Worm (Caenorhabditis elegans) whole organism, L4/young adult: ENCODE results near the gene C14B1.12.

Experiments
- W03F9.2 ChIP-seq: fragments of 150-350 bp; optimal IDR thresholded peaks from 2 replicates; lab custom pipeline; 2014; ENCODE audit warnings: missing biosample characterization, missing genetic modification characterization
- dao-5 ChIP-seq: sonication (generic microtip); optimal IDR thresholded peaks from 2 replicates; lab custom pipeline; 2016; ENCODE audit warnings: missing genotype, missing genetic modification characterization, moderate library complexity, missing compliant biosample characterization
- him-1 ChIP-seq: sonication (generic microtip); optimal IDR thresholded peaks from 2 replicates; lab custom pipeline; 2016; ENCODE audit warnings: missing genotype, missing genetic modification reagents, missing genetic modification characterization, missing compliant biosample characterization

Gene C14B1.12

DNA sequence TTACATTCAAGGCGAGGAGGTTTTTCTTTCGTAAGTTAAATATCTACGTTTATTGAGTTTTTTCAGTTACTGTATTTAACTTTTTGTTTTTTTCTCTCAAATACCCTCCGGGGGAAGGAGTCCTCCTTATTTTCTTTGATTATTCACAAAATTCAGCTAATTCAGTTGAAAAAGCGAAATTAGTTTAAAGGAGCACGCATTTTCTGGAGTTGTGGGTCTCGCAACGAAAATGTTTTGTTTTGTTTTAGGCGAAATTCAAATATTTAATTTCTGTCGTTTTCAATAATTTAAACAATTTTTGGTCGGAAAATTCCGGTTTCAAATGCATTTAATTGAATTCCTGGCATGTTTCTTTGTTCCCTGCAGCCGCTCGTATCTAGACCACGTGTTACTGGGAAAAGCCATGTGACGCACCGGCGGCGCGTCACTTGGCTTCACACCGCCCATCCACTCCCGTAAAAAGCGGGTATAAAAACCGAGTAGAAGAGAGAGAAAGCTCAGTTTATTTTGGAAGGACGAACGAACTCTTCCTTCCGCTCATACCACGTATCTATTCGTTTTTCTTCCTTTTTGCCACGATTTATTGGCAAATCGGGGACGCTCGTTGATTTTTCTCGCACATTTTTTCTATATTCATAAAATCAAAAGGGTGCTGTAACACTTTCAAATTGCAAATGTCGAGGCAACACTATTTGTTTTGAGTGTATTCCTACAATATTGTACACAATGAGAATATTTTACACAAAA is 10.9 kb upstream of the C14B1.12 start:
- TF ChIP-seq him-1 (tag; lab: Kevin White, UChicago) (no peak), W03F9.2 (tag; lab: Kevin White, UChicago) (no peak), dao-5 (tag; lab: Kevin White, UChicago) (no peak)

DNA sequence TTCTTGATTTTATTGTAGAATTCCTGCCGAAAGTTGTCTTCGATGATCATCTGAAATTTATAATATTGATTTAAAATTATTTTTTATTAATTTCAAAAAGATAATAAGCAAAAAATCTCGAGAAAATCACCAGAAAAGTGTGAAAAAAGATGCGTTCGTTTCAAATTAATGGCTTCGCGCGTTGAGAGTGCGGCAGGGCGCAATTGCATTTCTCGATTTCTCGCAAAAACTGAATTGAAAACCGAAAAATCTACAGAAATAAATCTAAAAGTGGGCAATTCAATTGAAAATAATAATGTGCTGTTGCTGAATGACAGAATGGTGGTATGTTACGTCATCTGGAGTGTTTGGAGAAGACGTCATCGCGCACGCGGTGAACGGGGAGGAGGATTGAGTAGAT is 10.2 kb upstream of the C14B1.12 start, which contains the start of gene evl-18:
Gene evl-18 (minus strand): TSS at position 50 of the 400 bp plus-strand sequence.
- no peak for TF ChIP-seq him-1 (tag; lab: Kevin White, UChicago)

DNA sequence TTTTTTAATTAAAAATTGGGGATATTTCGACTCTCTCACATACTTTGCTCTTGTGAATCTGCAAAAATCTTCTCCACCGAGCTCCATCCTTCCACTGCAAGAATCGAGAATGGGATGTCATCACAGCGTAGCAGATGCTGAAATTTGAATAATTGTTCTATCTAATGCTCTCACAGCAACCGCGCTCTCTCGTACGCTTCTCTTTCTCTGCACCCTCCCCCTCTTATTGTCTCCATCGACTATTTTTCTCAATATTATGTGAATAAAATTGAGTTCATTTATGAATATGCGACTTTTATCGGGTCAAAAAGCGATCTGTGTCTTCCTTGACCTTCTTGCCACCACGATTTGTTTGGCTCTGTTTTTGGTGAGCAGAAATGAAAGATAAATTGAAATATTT is 9.2 kb upstream of the C14B1.12 start, which contains the start of gene F34D10.3:
Gene F34D10.3 (plus strand): TSS at position 249 of the 400 bp plus-strand sequence.
- TF ChIP-seq dao-5 (tag; lab: Kevin White, UChicago) (no peak), him-1 (tag; lab: Kevin White, UChicago) (no peak), W03F9.2 (tag; lab: Kevin White, UChicago) (no peak)

DNA sequence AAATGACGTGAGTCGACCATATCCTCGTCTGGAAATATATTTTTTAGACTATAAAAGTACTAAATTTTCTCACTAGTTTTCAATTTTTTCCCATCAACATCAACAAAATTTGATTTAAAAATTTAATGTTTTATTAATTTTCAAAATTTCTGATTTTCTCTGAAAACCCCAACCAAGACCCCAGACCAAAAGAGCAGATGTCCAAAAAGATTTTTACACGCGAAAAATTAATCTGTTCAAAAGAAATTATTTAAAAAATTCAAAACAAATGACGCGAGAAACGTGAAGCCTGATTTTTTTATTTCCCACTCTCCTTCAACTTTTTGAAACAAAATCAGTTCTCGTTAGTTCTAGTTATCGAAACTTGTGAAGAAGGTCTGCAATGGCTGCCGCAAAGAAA is 5.7 kb upstream of the C14B1.12 start, which contains the start of gene F34D10.8:
Gene F34D10.8 (plus strand): TSS at position 301 of the 400 bp plus-strand sequence.
- TF ChIP-seq W03F9.2 (tag; lab: Kevin White, UChicago) = no peak
- TF ChIP-seq dao-5 (tag; lab: Kevin White, UChicago) = no peak
- TF ChIP-seq him-1 (tag; lab: Kevin White, UChicago) = no peak

DNA sequence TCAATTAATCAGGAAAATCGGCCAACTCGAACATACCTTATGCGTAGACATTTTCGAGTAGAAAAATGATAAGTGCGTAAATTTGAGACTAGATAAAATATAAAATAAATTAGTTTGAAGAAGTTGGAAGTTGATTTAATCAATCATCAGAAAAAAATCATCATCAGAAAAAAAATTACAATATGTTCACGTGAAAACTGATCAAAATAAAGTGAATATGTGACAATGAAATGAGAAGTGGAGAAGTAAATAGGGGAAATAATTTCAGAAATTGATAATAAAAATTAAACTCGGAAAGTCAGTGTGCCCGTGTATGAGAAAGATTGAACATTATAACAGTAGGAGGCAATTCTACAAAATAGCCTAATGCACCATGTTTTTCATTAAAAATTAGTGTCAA is 4.7 kb upstream of the C14B1.12 start, which contains the start of gene F34D10.9:
Gene F34D10.9 (minus strand): TSS at position 101 of the 400 bp plus-strand sequence.
- no peak for TF ChIP-seq W03F9.2 (tag; lab: Kevin White, UChicago)
- no peak for TF ChIP-seq dao-5 (tag; lab: Kevin White, UChicago)
- no peak for TF ChIP-seq him-1 (tag; lab: Kevin White, UChicago)

DNA sequence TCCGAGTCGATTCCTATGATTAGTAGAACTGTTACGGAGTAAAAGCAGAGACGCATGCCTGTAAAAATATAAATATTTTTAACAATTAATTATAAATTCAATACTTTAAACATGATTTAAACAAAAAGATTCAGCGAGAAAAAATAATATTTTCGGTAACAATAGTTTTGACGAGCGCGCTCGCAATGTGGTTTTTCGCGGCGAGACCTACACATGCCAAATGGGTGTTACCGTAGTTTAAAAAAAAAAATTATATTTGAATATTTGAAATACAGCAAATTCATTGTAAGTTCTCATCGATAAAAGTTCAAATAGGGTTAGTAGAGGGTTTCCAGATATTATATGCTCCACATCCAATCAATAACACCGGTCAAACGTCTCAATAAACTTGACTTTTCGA is 1.7 kb upstream of the C14B1.12 start, which contains the start of gene gldi-5:
Gene gldi-5 (minus strand): TSS at position 58 of the 400 bp plus-strand sequence.
- TF ChIP-seq dao-5 (tag; lab: Kevin White, UChicago) (no peak), W03F9.2 (tag; lab: Kevin White, UChicago) (no peak), him-1 (tag; lab: Kevin White, UChicago) (no peak)

DNA sequence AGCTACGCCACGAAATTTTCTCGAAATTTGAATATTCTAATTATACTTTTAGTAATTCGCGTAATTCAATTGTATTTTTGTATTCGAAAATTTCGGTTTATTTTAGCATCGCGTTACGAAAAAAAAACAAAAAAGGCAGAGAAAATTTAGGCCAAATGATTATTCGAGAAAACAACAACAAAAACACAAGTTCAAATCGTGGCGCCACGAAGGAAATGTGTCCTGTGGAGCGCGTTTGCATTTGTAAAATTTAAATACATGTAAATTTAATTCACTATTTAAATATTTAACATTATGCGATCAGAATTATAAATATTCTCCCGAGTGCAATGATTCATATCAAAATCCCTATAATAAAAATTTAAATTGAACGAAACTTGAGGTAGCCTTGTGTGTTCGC is 1.1 kb downstream of the C14B1.12 start:
- no peak for TF ChIP-seq dao-5 (tag; lab: Kevin White, UChicago)
- TF ChIP-seq him-1 (tag; lab: Kevin White, UChicago) = no peak
- TF ChIP-seq W03F9.2 (tag; lab: Kevin White, UChicago) = no peak

DNA sequence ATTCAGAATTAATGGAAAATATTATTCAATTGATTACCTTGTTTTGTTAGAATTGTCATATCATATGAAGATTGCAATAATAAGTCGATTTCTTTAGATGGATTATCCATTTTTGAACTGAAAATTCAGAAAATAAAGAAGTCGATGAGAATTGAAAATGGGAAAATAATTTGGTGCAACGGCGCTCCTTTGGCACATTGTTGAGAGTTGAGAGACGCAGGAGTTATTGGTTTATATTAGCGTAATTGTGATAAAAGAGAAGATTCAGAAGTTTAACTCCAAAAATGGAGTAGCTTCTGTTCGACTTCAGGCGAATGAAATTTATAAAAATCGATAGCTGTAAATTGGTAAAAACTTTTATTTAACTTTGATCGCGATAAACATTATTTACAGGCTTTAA is 5.2 kb downstream of the C14B1.12 start, which contains the start of gene C14B1.8:
Gene C14B1.8 (minus strand): TSS at position 117 of the 400 bp plus-strand sequence.
- no peak for TF ChIP-seq W03F9.2 (tag; lab: Kevin White, UChicago)
- no peak for TF ChIP-seq him-1 (tag; lab: Kevin White, UChicago)
- TF ChIP-seq dao-5 (tag; lab: Kevin White, UChicago) = no peak

DNA sequence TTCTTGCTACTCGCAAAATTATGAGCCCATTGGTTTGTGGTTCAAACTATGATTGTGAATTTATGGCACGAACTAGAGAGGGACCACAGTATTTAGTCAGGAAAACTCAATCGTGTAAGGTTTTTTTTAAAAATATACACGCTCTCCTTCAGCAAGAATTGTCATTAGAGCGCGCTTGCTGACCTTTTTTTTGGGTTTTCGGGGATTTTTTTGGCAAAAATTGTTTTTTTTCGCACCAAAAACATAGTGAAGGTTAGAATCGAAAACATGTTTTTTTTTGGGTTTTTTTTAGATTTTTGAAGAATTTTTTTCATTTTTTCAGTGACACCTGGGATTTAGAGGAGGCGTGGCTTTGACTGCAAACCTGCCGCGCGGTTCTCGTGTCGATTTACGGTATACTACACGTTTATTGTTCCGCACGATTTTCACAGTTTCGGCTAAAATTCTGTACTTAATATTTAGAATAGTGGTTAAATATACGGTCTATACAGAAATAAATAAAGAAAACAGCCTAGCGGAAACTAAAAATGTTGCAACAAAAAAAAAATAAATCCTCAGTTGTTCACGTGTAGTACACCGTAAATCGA is 8.6 kb downstream of the C14B1.12 start:
- no peak for TF ChIP-seq W03F9.2 (tag; lab: Kevin White, UChicago)
- TF ChIP-seq him-1 (tag; lab: Kevin White, UChicago) = no peak
- no peak for TF ChIP-seq dao-5 (tag; lab: Kevin White, UChicago)

DNA sequence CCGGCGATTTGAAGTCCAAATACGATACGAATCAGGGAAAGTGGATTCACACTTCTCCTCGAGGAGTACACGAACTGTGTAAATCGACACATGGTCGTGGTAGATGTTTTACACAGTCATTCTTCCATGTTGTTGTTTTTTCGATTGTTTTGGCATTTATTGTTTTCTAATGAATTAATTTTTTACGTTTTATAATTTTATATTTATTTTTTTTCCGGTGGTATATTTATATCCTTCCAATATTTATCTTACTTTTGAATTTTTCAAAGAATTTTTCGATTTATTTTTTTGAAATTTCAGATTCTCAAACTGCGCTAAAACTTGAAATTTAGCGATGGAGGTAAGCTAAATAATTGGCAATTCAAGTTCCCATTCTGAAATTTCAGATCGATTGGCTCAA is 11.6 kb downstream of the C14B1.12 start, which contains the start of gene nrde-1:
Gene nrde-1 (plus strand): TSS at position 301 of the 400 bp plus-strand sequence.
- TF ChIP-seq him-1 (tag; lab: Kevin White, UChicago) (no peak), dao-5 (tag; lab: Kevin White, UChicago) (no peak), W03F9.2 (tag; lab: Kevin White, UChicago) (no peak)

DNA sequence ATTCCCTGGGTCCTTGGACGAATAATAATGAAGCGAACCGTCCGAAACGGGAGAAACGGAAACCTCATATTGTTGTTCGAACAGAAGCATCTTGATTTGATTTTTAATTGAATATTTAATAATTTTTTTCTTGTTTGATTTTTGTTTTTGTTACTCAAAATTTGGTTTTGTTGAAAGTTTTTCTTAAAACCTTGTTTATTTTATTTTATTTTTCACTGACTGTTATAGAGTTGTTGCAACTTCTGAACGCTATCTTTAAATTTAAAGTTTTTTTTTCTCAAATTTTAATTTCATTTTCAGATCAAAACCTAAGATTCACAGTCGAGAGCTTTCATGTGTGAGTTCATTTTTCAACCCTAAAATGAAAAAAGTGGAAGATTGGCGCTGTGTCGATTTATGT is 15.8 kb downstream of the C14B1.12 start, which contains the start of gene alkb-8:
Gene alkb-8 (plus strand): TSS at position 301 of the 400 bp plus-strand sequence.
- TF ChIP-seq W03F9.2 (tag; lab: Kevin White, UChicago) (no peak), him-1 (tag; lab: Kevin White, UChicago) (no peak), dao-5 (tag; lab: Kevin White, UChicago) (no peak)

DNA sequence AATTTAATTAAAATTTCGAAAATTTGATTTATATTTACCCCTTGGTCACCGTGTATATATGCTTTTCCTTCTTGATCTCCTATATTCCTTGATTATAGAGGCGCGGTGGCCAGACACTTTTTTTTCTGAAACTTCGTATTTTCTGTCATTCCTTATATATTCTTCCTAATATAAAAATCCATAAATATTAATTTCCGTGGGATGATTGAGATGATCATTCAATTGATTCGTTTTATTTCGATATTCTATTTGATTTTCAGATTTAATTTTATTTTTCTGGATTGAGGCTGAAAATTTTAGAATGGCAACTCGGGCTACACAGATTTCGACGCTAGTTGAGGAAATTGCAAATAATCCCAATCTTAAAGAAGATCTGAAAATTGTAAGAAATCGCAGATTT is 18.2 kb downstream of the C14B1.12 start, which contains the start of gene dph-1:
Gene dph-1 (plus strand): TSS at position 301 of the 400 bp plus-strand sequence.
- no peak for TF ChIP-seq dao-5 (tag; lab: Kevin White, UChicago)
- TF ChIP-seq him-1 (tag; lab: Kevin White, UChicago) = no peak
- no peak for TF ChIP-seq W03F9.2 (tag; lab: Kevin White, UChicago)

DNA sequence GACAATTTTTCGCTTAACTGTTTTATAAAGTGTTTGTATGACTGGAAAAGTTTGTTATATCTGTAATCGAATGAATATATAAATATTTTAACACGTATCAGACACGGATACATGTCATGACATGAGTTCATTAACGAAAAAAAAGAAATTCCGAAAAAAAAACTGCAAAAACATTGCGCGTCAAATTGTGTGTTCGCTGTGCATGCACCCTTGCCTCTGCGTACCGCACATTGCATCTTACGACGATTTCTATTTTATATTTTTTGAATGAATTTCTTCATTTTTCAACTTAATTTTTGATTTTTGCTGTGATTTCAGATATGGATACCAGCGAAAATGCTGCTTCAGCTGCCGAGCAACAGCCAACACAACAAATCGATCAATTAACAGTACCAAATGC is 19.8 kb downstream of the C14B1.12 start, which contains the start of gene wdr-5.1:
Gene wdr-5.1 (plus strand): TSS at position 319 of the 400 bp plus-strand sequence.
- TF ChIP-seq him-1 (tag; lab: Kevin White, UChicago) (no peak), dao-5 (tag; lab: Kevin White, UChicago) (no peak), W03F9.2 (tag; lab: Kevin White, UChicago) (no peak)
